Fruit fly (Drosophila melanogaster) whole organism, prepupa: ENCODE results near the gene CG33307.

Source experiments
- CG15336 ChIP-seq: fragments of 200-800 bp; sonication (Bioruptor generic); IDR thresholded peaks from 2 replicates; pipeline ENCODE4 v1.3.6; 2022; ENCODE audit warnings: missing biosample characterization, missing genetic modification characterization
- CG6276 ChIP-seq: fragments of 200-800 bp; sonication (Bioruptor generic); optimal IDR thresholded peaks from 2 replicates; lab custom pipeline; 2017; ENCODE audit warnings: missing biosample characterization, mild to moderate bottlenecking, missing genetic modification characterization
- Eip75B ChIP-seq: fragments of 200-800 bp; sonication (Bioruptor generic); optimal IDR thresholded peaks from 3 replicates; lab custom pipeline; 2016; ENCODE audit warnings: missing biosample characterization, missing genetic modification characterization
- Gug ChIP-seq: fragments of 200-800 bp; sonication (Bioruptor generic); IDR thresholded peaks from 2 replicates; pipeline ENCODE4 v1.3.6; 2022; ENCODE audit warnings: missing biosample characterization, missing genetic modification characterization
- Hr4 ChIP-seq: fragments of 200-800 bp; sonication (Bioruptor generic); optimal IDR thresholded peaks from 3 replicates; lab custom pipeline; 2016; ENCODE audit warnings: missing biosample characterization, missing genetic modification characterization
- Lpt ChIP-seq: fragments of 200-800 bp; sonication (Bioruptor generic); optimal IDR thresholded peaks from 3 replicates; lab custom pipeline; 2016; ENCODE audit warnings: missing biosample characterization, missing genetic modification characterization
- OdsH ChIP-seq: fragments of 200-800 bp; sonication (Bioruptor generic); optimal IDR thresholded peaks from 3 replicates; lab custom pipeline; 2016; ENCODE audit warnings: missing biosample characterization, missing genetic modification characterization
- Sox15 ChIP-seq: fragments of 200-800 bp; sonication (Bioruptor generic); optimal IDR thresholded peaks from 3 replicates; lab custom pipeline; 2016; ENCODE audit warnings: missing biosample characterization, missing genetic modification characterization
- fd59A ChIP-seq: fragments of 200-800 bp; sonication (Bioruptor generic); optimal IDR thresholded peaks from 2 replicates; lab custom pipeline; 2017; ENCODE audit warnings: missing biosample characterization, mild to moderate bottlenecking, missing genetic modification characterization, missing genetic modification reagents
- fd85E ChIP-seq: fragments of 200-800 bp; sonication (Bioruptor generic); optimal IDR thresholded peaks from 3 replicates; lab custom pipeline; 2016; ENCODE audit warnings: missing biosample characterization, missing genetic modification characterization

- TF ChIP-seq Eip75B (GFP tag; lab: Kevin White, UChicago), result no peak
- no peak for TF ChIP-seq Gug (GFP tag; lab: Robert Waterston, UW)
- no peak for TF ChIP-seq OdsH (GFP tag; lab: Kevin White, UChicago)
- no peak for TF ChIP-seq Sox15
- no peak for TF ChIP-seq CG6276 (GFP tag; lab: Kevin White, UChicago)
- TF ChIP-seq fd85E (GFP tag; lab: Kevin White, UChicago), result no peak
- TF ChIP-seq CG15336 (GFP tag; lab: Robert Waterston, UW), result no peak
- TF ChIP-seq Lpt (GFP tag; lab: Kevin White, UChicago), result no peak
- TF ChIP-seq Hr4 (GFP tag; lab: Kevin White, UChicago), result no peak
- no peak for TF ChIP-seq fd59A (GFP tag; lab: Kevin White, UChicago)
Observed at dm6 chr2L:13842078-13842477, 758 bp upstream of the CG33307 start.
